Fruit fly (Drosophila melanogaster): ENCODE results near the gene RabX5.

DNA sequence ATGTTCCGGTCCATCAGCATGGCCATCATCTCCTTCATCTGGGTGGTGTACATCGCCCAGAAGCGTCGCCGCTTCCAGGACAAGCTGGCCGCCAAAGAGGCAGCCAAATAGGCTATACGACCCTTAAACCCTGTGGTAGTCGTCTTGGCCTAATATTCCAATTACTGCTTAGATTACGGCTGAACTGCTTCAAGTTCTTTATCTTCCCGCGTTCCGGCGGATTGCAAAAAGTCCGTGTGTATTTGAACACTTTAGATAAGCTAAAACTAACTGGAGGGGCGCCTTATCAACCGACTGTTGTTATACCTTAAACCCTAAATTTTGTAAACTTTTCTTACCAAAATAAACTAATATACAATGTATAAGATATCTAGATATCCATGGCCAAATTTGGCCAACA is 16.2 kb downstream of the RabX5 start:
- no peak for TF ChIP-seq CG17806 (tag; optimal IDR thresholded peaks at IDR 0.05)
- TF ChIP-seq EcR (GFP tag; optimal IDR thresholded peaks at IDR 0.05) = no peak
- TF ChIP-seq CG15710 (tag; optimal IDR thresholded peaks at IDR 0.05) = no peak
- TF ChIP-seq CG34367 (tag; optimal IDR thresholded peaks at IDR 0.05) = no peak
- TF ChIP-seq CG10348 (GFP tag; IDR thresholded peaks at IDR 0.05) = no peak
- no peak for TF ChIP-seq Pif1A (GFP tag; optimal IDR thresholded peaks at IDR 0.05)
- TF ChIP-seq rn (GFP tag; IDR thresholded peaks at IDR 0.05) = no peak

All from whole organism, pupa.